Worm (Caenorhabditis elegans): ENCODE data around the gene kxd-1.

kxd-1 gene

DNA sequence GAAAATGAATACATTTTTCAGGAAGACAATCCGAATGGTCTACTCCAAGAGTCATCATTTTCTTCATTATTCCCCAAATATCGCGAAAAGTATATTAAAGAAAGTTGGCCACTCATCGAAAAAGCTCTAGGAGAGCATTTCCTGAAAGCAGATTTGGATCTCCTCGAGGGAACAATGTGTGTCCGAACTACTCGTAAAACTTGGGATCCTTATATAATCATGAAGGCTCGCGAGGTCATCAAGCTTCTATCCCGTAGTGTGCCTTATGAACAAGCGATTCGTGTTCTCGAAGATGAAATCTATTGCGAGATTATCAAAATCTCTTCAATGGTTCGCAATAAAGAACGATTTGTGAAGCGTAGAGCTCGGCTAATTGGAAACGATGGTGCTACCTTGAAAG, 10.3 kb downstream of the kxd-1 start:
- TF ChIP-seq hlh-30 (tag; optimal IDR thresholded peaks at IDR 0.05; ENCODE audit: insufficient read depth), result no peak
- no peak for TF ChIP-seq eyg-1 (tag; optimal IDR thresholded peaks at IDR 0.05)
- no peak for TF ChIP-seq fax-1 (tag; optimal IDR thresholded peaks at IDR 0.05)
- no peak for TF ChIP-seq sdc-2 (tag; optimal IDR thresholded peaks at IDR 0.05)
- no peak for TF ChIP-seq T23F11.4 (GFP tag; optimal IDR thresholded peaks at IDR 0.05)
- no peak for TF ChIP-seq ceh-2 (tag; optimal IDR thresholded peaks at IDR 0.05)
- TF ChIP-seq nhr-11 (tag; optimal IDR thresholded peaks at IDR 0.05), result no peak
- TF ChIP-seq ceh-30 (tag; optimal IDR thresholded peaks at IDR 0.05), result no peak
- no peak for TF ChIP-seq ttx-3 (tag; optimal IDR thresholded peaks at IDR 0.05)
- TF ChIP-seq lim-6 (tag; optimal IDR thresholded peaks at IDR 0.05), result no peak
- TF ChIP-seq ets-4 (tag; optimal IDR thresholded peaks at IDR 0.05), result no peak
- no peak for TF ChIP-seq fkh-10 (GFP tag; optimal IDR thresholded peaks at IDR 0.05)
- no peak for TF ChIP-seq ahr-1 (tag; optimal IDR thresholded peaks at IDR 0.05)
- no peak for TF ChIP-seq ceh-22 (tag; optimal IDR thresholded peaks at IDR 0.05)
- no peak for TF ChIP-seq ceh-45 (GFP tag; IDR thresholded peaks at IDR 0.05)
- no peak for TF ChIP-seq gmeb-2 (tag; optimal IDR thresholded peaks at IDR 0.05)

- TF ChIP-seq unc-86 (tag; optimal IDR thresholded peaks at IDR 0.05), result no peak
- no peak for TF ChIP-seq ceh-30 (tag; optimal IDR thresholded peaks at IDR 0.05)
- no peak for TF ChIP-seq unc-3 (GFP tag; conservative IDR thresholded peaks at IDR 0.05)
- no peak for TF ChIP-seq unc-3 (tag; optimal IDR thresholded peaks at IDR 0.05)
- TF ChIP-seq nhr-232 (tag; optimal IDR thresholded peaks at IDR 0.05), result no peak
- TF ChIP-seq C38D4.7 (GFP tag; optimal IDR thresholded peaks at IDR 0.05), result no peak
- no peak for TF ChIP-seq ceh-31 (tag; optimal IDR thresholded peaks at IDR 0.05)
- no peak for TF ChIP-seq K09A11.1 (tag; optimal IDR thresholded peaks at IDR 0.05; ENCODE audit: insufficient read depth)
- no peak for TF ChIP-seq sdc-2 (tag; optimal IDR thresholded peaks at IDR 0.05)
- TF ChIP-seq zip-5 (tag; optimal IDR thresholded peaks at IDR 0.05), result no peak
Observed at ce11 chrV:7234726-7235125, 13.5 kb downstream of the kxd-1 start, which contains the start of gene C05C8.5. Gene C05C8.5, minus strand, starts transcription at chrV:7234826.

ce11 chrV:7236694-7237093, 15.4 kb downstream of the kxd-1 start:
- TF ChIP-seq nhr-11 (tag; optimal IDR thresholded peaks at IDR 0.05) (no peak), tbx-2 (tag; optimal IDR thresholded peaks at IDR 0.05) (no peak), ztf-16 (tag; optimal IDR thresholded peaks at IDR 0.05) (no peak), unc-86 (tag; optimal IDR thresholded peaks at IDR 0.05) (no peak), pat-9 (tag; optimal IDR thresholded peaks at IDR 0.05) (no peak), fax-1 (tag; optimal IDR thresholded peaks at IDR 0.05) (no peak), pqm-1 (tag; optimal IDR thresholded peaks at IDR 0.05) (no peak), hlh-13 (GFP tag; optimal IDR thresholded peaks at IDR 0.05) (no peak), syd-9 (tag; optimal IDR thresholded peaks at IDR 0.05) (no peak), C38D4.7 (GFP tag; optimal IDR thresholded peaks at IDR 0.05) (no peak), sox-4 (tag; optimal IDR thresholded peaks at IDR 0.05) (no peak)

DNA sequence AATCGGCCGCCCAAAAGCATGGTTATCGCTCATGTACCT, 15.6 kb downstream of the kxd-1 start, which contains the start of gene hpo-9:
hpo-9 (minus strand) TSS at position 37 of the 39 bp plus-strand sequence.
- no peak for TF ChIP-seq ceh-9 (tag; optimal IDR thresholded peaks at IDR 0.05)
- no peak for TF ChIP-seq pros-1 (tag; optimal IDR thresholded peaks at IDR 0.05)
- no peak for TF ChIP-seq ceh-45 (GFP tag; IDR thresholded peaks at IDR 0.05)
- TF ChIP-seq ceh-48 (tag; optimal IDR thresholded peaks at IDR 0.05), result no peak
- no peak for TF ChIP-seq npax-4 (tag; optimal IDR thresholded peaks at IDR 0.05)
- no peak for TF ChIP-seq odd-2 (tag; optimal IDR thresholded peaks at IDR 0.05)
- no peak for TF ChIP-seq pag-3 (tag; optimal IDR thresholded peaks at IDR 0.05; ENCODE audit: borderline replicate concordance)
- no peak for TF ChIP-seq ceh-30 (tag; optimal IDR thresholded peaks at IDR 0.05)
- no peak for TF ChIP-seq ahr-1 (tag; optimal IDR thresholded peaks at IDR 0.05)
- no peak for TF ChIP-seq gmeb-2 (tag; optimal IDR thresholded peaks at IDR 0.05)
- TF ChIP-seq pha-2 (tag; optimal IDR thresholded peaks at IDR 0.05), result no peak
- TF ChIP-seq mec-3 (tag; optimal IDR thresholded peaks at IDR 0.05; ENCODE audit: borderline replicate concordance), result no peak
- TF ChIP-seq K09A11.1 (tag; optimal IDR thresholded peaks at IDR 0.05; ENCODE audit: insufficient read depth), result no peak
- no peak for TF ChIP-seq zip-5 (tag; optimal IDR thresholded peaks at IDR 0.05)
- TF ChIP-seq ceh-2 (tag; optimal IDR thresholded peaks at IDR 0.05), result no peak
- no peak for TF ChIP-seq dmd-4 (tag; optimal IDR thresholded peaks at IDR 0.05; ENCODE audit: borderline replicate concordance)
- no peak for TF ChIP-seq unc-86 (tag; optimal IDR thresholded peaks at IDR 0.05)
- TF ChIP-seq hlh-8 (tag; optimal IDR thresholded peaks at IDR 0.05), result no peak
- no peak for TF ChIP-seq ceh-6 (GFP tag; optimal IDR thresholded peaks at IDR 0.05)
